Fruit fly (Drosophila melanogaster) whole organism, embryonic: ENCODE results near the gene eIF3i.

Experiments used
- CG1024 ChIP-seq: fragments of 200-800 bp; sonication (Bioruptor generic); IDR thresholded peaks from 2 replicates; pipeline ENCODE4 v1.3.6; 2022; ENCODE audit warnings: missing biosample characterization, missing genetic modification characterization
- CG10959 ChIP-seq: fragments of 200-800 bp; sonication (Bioruptor generic); IDR thresholded peaks from 2 replicates; pipeline ENCODE4 v1.3.6; 2022; ENCODE audit warnings: missing biosample characterization, missing genetic modification characterization
- CG12155 ChIP-seq: fragments of 200-800 bp; sonication (Bioruptor generic); optimal IDR thresholded peaks from 3 replicates; lab custom pipeline; 2016; ENCODE audit warnings: missing biosample characterization, missing genetic modification characterization
- CG15011 ChIP-seq: fragments of 200-800 bp; sonication (Bioruptor generic); optimal IDR thresholded peaks from 3 replicates; lab custom pipeline; 2018; ENCODE audit warnings: missing biosample characterization, mild to moderate bottlenecking, missing genetic modification characterization
- CG17361 ChIP-seq: fragments of 200-800 bp; sonication (Bioruptor generic); IDR thresholded peaks from 3 replicates; pipeline ENCODE4 v1.3.6; 2022; ENCODE audit warnings: missing biosample characterization, missing genetic modification characterization
- CG30431 ChIP-seq: fragments of 200-800 bp; sonication (Bioruptor generic); optimal IDR thresholded peaks from 2 replicates; lab custom pipeline; 2017; ENCODE audit warnings: missing biosample characterization, missing genetic modification characterization
- CG3065 ChIP-seq: fragments of 200-800 bp; sonication (Bioruptor generic); optimal IDR thresholded peaks from 2 replicates; lab custom pipeline; 2016; ENCODE audit warnings: missing biosample characterization, missing genetic modification characterization
- CG31224 ChIP-seq: fragments of 200-800 bp; sonication (Bioruptor generic); IDR thresholded peaks from 2 replicates; pipeline ENCODE4 v1.3.6; 2022; ENCODE audit warnings: missing biosample characterization, missing genetic modification characterization
- CG4617 ChIP-seq: fragments of 200-800 bp; sonication (Bioruptor generic); optimal IDR thresholded peaks from 3 replicates; lab custom pipeline; 2016; ENCODE audit warnings: missing biosample characterization, missing genetic modification characterization, borderline replicate concordance
- CG7786 ChIP-seq: fragments of 200-800 bp; sonication (Bioruptor generic); optimal IDR thresholded peaks from 2 replicates; lab custom pipeline; 2016; ENCODE audit warnings: missing biosample characterization, missing genetic modification characterization
- CG8765 ChIP-seq: fragments of 200-800 bp; sonication (Bioruptor generic); IDR thresholded peaks from 2 replicates; pipeline ENCODE4 v1.3.6; 2022; ENCODE audit warnings: missing biosample characterization, missing genetic modification characterization
- CG9727 ChIP-seq: fragments of 200-800 bp; sonication (Bioruptor generic); optimal IDR thresholded peaks from 3 replicates; lab custom pipeline; 2017; ENCODE audit warnings: missing biosample characterization, mild to moderate bottlenecking, missing genetic modification characterization
- CTCF ChIP-seq: fragments of 200-800 bp; sonication (Bioruptor generic); optimal IDR thresholded peaks from 2 replicates; lab custom pipeline; 2017; ENCODE audit warnings: missing biosample characterization, mild to moderate bottlenecking, missing genetic modification characterization, moderate library complexity
- CoRest ChIP-seq: fragments of 200-800 bp; sonication (Bioruptor generic); optimal IDR thresholded peaks from 3 replicates; lab custom pipeline; 2018; ENCODE audit warnings: missing biosample characterization, mild to moderate bottlenecking, missing genetic modification characterization, moderate library complexity
- Fer1 ChIP-seq: fragments of 200-800 bp; sonication (Bioruptor generic); optimal IDR thresholded peaks from 2 replicates; lab custom pipeline; 2017; ENCODE audit warnings: missing biosample characterization, mild to moderate bottlenecking, missing genetic modification characterization
- Meics ChIP-seq: fragments of 200-800 bp; sonication (Bioruptor generic); optimal IDR thresholded peaks from 2 replicates; lab custom pipeline; 2017; ENCODE audit warnings: missing biosample characterization, mild to moderate bottlenecking, missing genetic modification characterization
- Myb ChIP-seq: fragments of 200-800 bp; sonication (Bioruptor generic); optimal IDR thresholded peaks from 2 replicates; lab custom pipeline; 2016; ENCODE audit warnings: missing biosample characterization, missing genetic modification characterization
- Pdp1 ChIP-seq, 2 experiments: fragments of 200-800 bp; sonication (Bioruptor generic); optimal IDR thresholded peaks; 3 replicates each; lab custom pipeline; 2016; ENCODE audit warnings: missing biosample characterization in 2 of 2, missing genetic modification characterization in 2 of 2, mild to moderate bottlenecking in 1 of 2, moderate library complexity in 1 of 2
- Poxn ChIP-seq: fragments of 200-800 bp; sonication (Bioruptor generic); IDR thresholded peaks from 2 replicates; pipeline ENCODE4 v1.3.6; 2022; ENCODE audit warnings: missing biosample characterization, missing genetic modification characterization
- Six4 ChIP-seq: fragments of 200-800 bp; sonication (Bioruptor generic); optimal IDR thresholded peaks from 2 replicates; lab custom pipeline; 2016; ENCODE audit warnings: missing biosample characterization, missing genetic modification characterization
- Sry-β ChIP-seq: fragments of 200-800 bp; sonication (Bioruptor generic); optimal IDR thresholded peaks from 2 replicates; lab custom pipeline; 2018; ENCODE audit warnings: missing biosample characterization, mild to moderate bottlenecking, missing genetic modification characterization, moderate library complexity
- Taf1 ChIP-seq: fragments of 200-800 bp; sonication (Bioruptor generic); IDR thresholded peaks from 2 replicates; pipeline ENCODE4 v1.3.6; 2022; ENCODE audit warnings: missing biosample characterization, missing genetic modification characterization
- abd-A ChIP-seq: fragments of 200-800 bp; sonication (Bioruptor generic); optimal IDR thresholded peaks from 3 replicates; lab custom pipeline; 2019; ENCODE audit warnings: missing biosample characterization, mild to moderate bottlenecking, missing genetic modification characterization, moderate library complexity
- ara ChIP-seq: fragments of 200-800 bp; sonication (Bioruptor generic); IDR thresholded peaks from 2 replicates; pipeline ENCODE4 v1.3.6; 2022; ENCODE audit warnings: missing biosample characterization, missing genetic modification characterization
- bigmax ChIP-seq: fragments of 200-800 bp; sonication (Bioruptor generic); optimal IDR thresholded peaks from 2 replicates; lab custom pipeline; 2018; ENCODE audit warnings: missing biosample characterization, mild to moderate bottlenecking, missing genetic modification characterization
- crp ChIP-seq, 2 experiments: fragments of 200-800 bp; sonication (Bioruptor generic); optimal IDR thresholded peaks; 2 replicates in 1 of 2; 3 replicates in 1 of 2; lab custom pipeline; 2017; ENCODE audit warnings: missing biosample characterization in 2 of 2, missing genetic modification characterization in 2 of 2, mild to moderate bottlenecking in 1 of 2, moderate library complexity in 1 of 2
- dan ChIP-seq: fragments of 200-800 bp; sonication (Bioruptor generic); IDR thresholded peaks from 2 replicates; pipeline ENCODE4 v1.3.6; 2022; ENCODE audit warnings: missing biosample characterization, missing genetic modification characterization
- fd3F ChIP-seq: fragments of 200-800 bp; sonication (Bioruptor generic); optimal IDR thresholded peaks from 2 replicates; lab custom pipeline; 2018; ENCODE audit warnings: missing biosample characterization, mild to moderate bottlenecking, missing genetic modification characterization, moderate library complexity
- fd64A ChIP-seq: fragments of 200-800 bp; sonication (Bioruptor generic); optimal IDR thresholded peaks from 3 replicates; lab custom pipeline; 2018; ENCODE audit warnings: missing biosample characterization, mild to moderate bottlenecking, missing genetic modification characterization
- gfzf ChIP-seq: fragments of 200-800 bp; sonication (Bioruptor generic); optimal IDR thresholded peaks from 2 replicates; lab custom pipeline; 2016; ENCODE audit warnings: missing biosample characterization, mild to moderate bottlenecking, missing genetic modification characterization, moderate library complexity
- grn ChIP-seq: fragments of 200-800 bp; sonication (Bioruptor generic); optimal IDR thresholded peaks from 3 replicates; lab custom pipeline; 2017; ENCODE audit warnings: missing biosample characterization, missing genetic modification characterization
- ham ChIP-seq: fragments of 200-800 bp; sonication (Bioruptor generic); IDR thresholded peaks from 2 replicates; pipeline ENCODE4 v1.3.6; 2022; ENCODE audit warnings: missing biosample characterization, missing genetic modification characterization
- hth ChIP-seq: fragments of >200 bp; optimal IDR thresholded peaks from 2 replicates; lab custom pipeline; 2017; ENCODE audit warnings: inconsistent platforms
- insv ChIP-seq, 2 experiments: fragments of 200-800 bp; sonication (Bioruptor generic); optimal IDR thresholded peaks; 3 replicates each; lab custom pipeline; 2016 to 2018; ENCODE audit warnings: missing biosample characterization in 2 of 2, missing genetic modification characterization in 2 of 2
- jumu ChIP-seq: fragments of 200-800 bp; sonication (Bioruptor generic); optimal IDR thresholded peaks from 3 replicates; lab custom pipeline; 2016; ENCODE audit warnings: missing biosample characterization, missing genetic modification characterization
- kay ChIP-seq: fragments of 200-800 bp; sonication (Bioruptor generic); optimal IDR thresholded peaks from 2 replicates; lab custom pipeline; 2016; ENCODE audit warnings: missing biosample characterization, missing genetic modification characterization
- kni ChIP-seq: fragments of 200-800 bp; sonication (Bioruptor generic); optimal IDR thresholded peaks from 3 replicates; lab custom pipeline; 2017; ENCODE audit warnings: mild to moderate bottlenecking, missing biosample characterization, missing genetic modification reagents, missing genetic modification characterization
- nau ChIP-seq: fragments of 200-800 bp; sonication (Bioruptor generic); optimal IDR thresholded peaks from 3 replicates; lab custom pipeline; 2017; ENCODE audit warnings: missing biosample characterization, mild to moderate bottlenecking, missing genetic modification characterization, missing genetic modification reagents
- nerfin-2 ChIP-seq: fragments of 200-800 bp; sonication (Bioruptor generic); IDR thresholded peaks from 2 replicates; pipeline ENCODE4 v1.3.6; 2022; ENCODE audit warnings: missing biosample characterization, missing genetic modification characterization; ENCODE audit not compliant: partially characterized antibody
- nmo ChIP-seq: fragments of 200-800 bp; sonication (Bioruptor generic); optimal IDR thresholded peaks from 2 replicates; lab custom pipeline; 2018; ENCODE audit warnings: missing biosample characterization, mild to moderate bottlenecking, missing genetic modification characterization, moderate library complexity
- prd ChIP-seq, 3 experiments: fragments of >200 bp in 2 of 3; fragments of 200-800 bp in 1 of 3; sonication (Bioruptor generic) in 1 of 3; optimal IDR thresholded peaks in 2 of 3; IDR thresholded peaks in 1 of 3; 2 replicates in 2 of 3; 3 replicates in 1 of 3; pipeline versions ENCODE4 v1.3.6 to Lab custom; 2017 to 2022; ENCODE audit warnings: missing biosample characterization in 1 of 3, missing genetic modification characterization in 1 of 3
- sens ChIP-seq: fragments of 200-800 bp; sonication (Bioruptor generic); peaks from one replicate; lab custom pipeline; 2016; ENCODE audit warnings: missing biosample characterization, missing genetic modification characterization
- seq ChIP-seq: fragments of 200-800 bp; sonication (Bioruptor generic); IDR thresholded peaks from 2 replicates; pipeline ENCODE4 v1.3.6; 2022; ENCODE audit warnings: missing biosample characterization, missing genetic modification characterization
- sim ChIP-seq: fragments of 200-800 bp; sonication (Bioruptor generic); IDR thresholded peaks from 2 replicates; pipeline ENCODE4 v1.3.6; 2022; ENCODE audit warnings: missing biosample characterization, missing genetic modification characterization
- sna ChIP-seq: fragments of 200-800 bp; sonication (Bioruptor generic); IDR thresholded peaks from 2 replicates; pipeline ENCODE4 v1.3.6; 2022; ENCODE audit warnings: missing biosample characterization, missing genetic modification characterization; ENCODE audit not compliant: partially characterized antibody
- ssp ChIP-seq: fragments of 200-800 bp; sonication (Bioruptor generic); IDR thresholded peaks from 2 replicates; pipeline ENCODE4 v1.3.6; 2022; ENCODE audit warnings: missing biosample characterization, missing genetic modification characterization
- tap ChIP-seq: fragments of 200-800 bp; optimal IDR thresholded peaks from 3 replicates; lab custom pipeline; 2019; ENCODE audit warnings: missing biosample characterization, mild to moderate bottlenecking, missing genetic modification characterization, moderate library complexity
- trh ChIP-seq: fragments of 200-800 bp; sonication (Bioruptor generic); optimal IDR thresholded peaks from 2 replicates; lab custom pipeline; 2016; ENCODE audit warnings: missing biosample characterization, missing genetic modification characterization
- usp ChIP-seq: fragments of >200 bp; optimal IDR thresholded peaks from 2 replicates; lab custom pipeline; 2017; ENCODE audit warnings: missing biosample characterization, missing genetic modification characterization
- vvl ChIP-seq: fragments of 200-800 bp; sonication (Bioruptor generic); IDR thresholded peaks from 2 replicates; pipeline ENCODE4 v1.3.6; 2022; ENCODE audit warnings: missing biosample characterization, missing genetic modification characterization

The eIF3i gene

DNA sequence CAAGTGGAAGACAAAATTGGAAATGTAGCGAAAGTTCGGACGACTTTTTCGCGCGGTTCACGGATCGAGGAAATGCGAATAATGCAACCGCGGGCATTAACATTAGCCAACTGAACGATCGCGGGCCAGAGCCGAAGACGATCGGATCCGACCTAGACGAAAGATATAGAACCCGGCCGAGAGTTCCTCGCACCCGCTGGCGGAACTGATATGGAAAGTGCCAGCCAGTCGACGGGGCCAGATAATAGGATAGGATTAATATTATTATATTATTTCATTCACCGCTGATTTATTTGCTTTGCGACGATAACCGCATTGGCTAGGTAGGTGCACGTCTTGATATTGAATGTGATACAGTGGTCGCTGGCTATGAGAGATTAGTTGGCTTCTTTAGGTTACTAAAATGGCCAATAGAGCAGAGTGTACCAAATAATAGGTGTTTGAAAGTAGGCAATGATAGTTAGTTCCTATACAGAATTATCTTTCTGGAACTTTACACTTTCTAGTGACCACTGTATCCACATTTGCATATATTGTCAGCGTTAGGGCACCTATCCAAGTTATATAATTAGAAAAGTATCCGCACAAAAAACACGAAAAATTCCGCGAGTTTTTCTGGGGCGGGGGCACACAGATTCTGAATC, 31.9 kb upstream of the eIF3i start (continued):
- TF ChIP-seq Myb (GFP tag; lab: Kevin White, UChicago) (peak; percentile 30), CoRest (tag; lab: Kevin White, UChicago) (peak; percentile 75), abd-A (no peak), nau (GFP tag; lab: Kevin White, UChicago) (no peak), CG17361 (GFP tag; lab: Robert Waterston, UW) (peak; percentile 15; the same call in 1 of the 3 replicates), sim (GFP tag; lab: Robert Waterston, UW) (0 out of 2 replicates have a peak, but pooled peaks have one; percentile 41), gfzf (GFP tag; lab: Kevin White, UChicago) (no peak), Fer1 (peak; percentile 41), CG3065 (no peak), jumu (peak; percentile 48), CG12155 (peak; percentile 70), dan (GFP tag; lab: Robert Waterston, UW) (no peak), crp (GFP tag; optimal IDR thresholded peaks at IDR 0.05; lab: Kevin White, UChicago) (no peak), sna (GFP tag; lab: Robert Waterston, UW) (no peak), fd64A (GFP tag; lab: Kevin White, UChicago) (peak; percentile 2), insv (GFP tag; optimal IDR thresholded peaks at IDR 0.05; lab: Kevin White, UChicago) (no peak), CTCF (GFP tag; lab: Kevin White, UChicago) (peak; percentile 26), kni (GFP tag; lab: Kevin White, UChicago) (no peak), ara (peak; percentile 78), fd3F (GFP tag; lab: Kevin White, UChicago) (peak; percentile 58), Poxn (GFP tag; lab: Robert Waterston, UW) (no peak), trh (peak; percentile 8), Sry-β (no peak), grn (GFP tag; lab: Kevin White, UChicago) (peak; percentile 41), nerfin-2 (GFP tag; lab: Robert Waterston, UW) (no peak), Meics (GFP tag; lab: Kevin White, UChicago) (peak; percentile 61), CG8765 (GFP tag; lab: Robert Waterston, UW) (peak; percentile 51; the same call in 1 of the 2 replicates), nmo (GFP tag; lab: Kevin White, UChicago) (peak; percentile 62), kay (GFP tag; lab: Kevin White, UChicago) (no peak), CG4617 (GFP tag; lab: Kevin White, UChicago) (peak; percentile 10), hth (lab: Kevin White, UChicago) (no peak), seq (GFP tag; lab: Robert Waterston, UW) (peak; percentile 44; the same call in 1 of the 2 replicates), Pdp1 (GFP tag; optimal IDR thresholded peaks at IDR 0.05; lab: Kevin White, UChicago) (peak; percentile 69 to 89), CG1024 (peak; percentile 73; the same call in 1 of the 2 replicates), ham (GFP tag; lab: Robert Waterston, UW) (no peak), Taf1 (peak; percentile 68), bigmax (GFP tag; lab: Kevin White, UChicago) (no peak), tap (tag; lab: Kevin White, UChicago) (peak; percentile 69), CG7786 (GFP tag; lab: Kevin White, UChicago) (peak; percentile 58), CG30431 (GFP tag; lab: Kevin White, UChicago) (peak; percentile 70), CG15011 (GFP tag; lab: Kevin White, UChicago) (peak; percentile 38), CG9727 (GFP tag; lab: Kevin White, UChicago) (peak; percentile 67), Six4 (peak; percentile 21), prd (optimal IDR thresholded peaks at IDR 0.05; lab: Kevin White, UChicago) (no peak), prd (GFP tag; IDR thresholded peaks at IDR 0.05; lab: Robert Waterston, UW) (peak; percentile 87), CG10959 (GFP tag; lab: Robert Waterston, UW) (peak; percentile 67), CG31224 (GFP tag; lab: Robert Waterston, UW) (peak; percentile 54; the same call in 1 of the 2 replicates), ssp (peak; percentile 44; the same call in 1 of the 2 replicates), usp (GFP tag; lab: Kevin White, UChicago) (no peak), vvl (GFP tag; lab: Robert Waterston, UW) (peak; percentile 90), sens (GFP tag; lab: Kevin White, UChicago) (peak; percentile 95)
